Fruit fly (Drosophila melanogaster) whole organism, embryonic: Measurements from ENCODE around the gene Tsr1.

ENCODE experiments used
- Atf6 ChIP-seq: fragments of 200-800 bp; sonication (Bioruptor generic); IDR thresholded peaks from 2 replicates; pipeline ENCODE4 v1.3.6; 2022; ENCODE audit warnings: missing biosample characterization, missing genetic modification characterization
- Bdp1 ChIP-seq: fragments of 200-800 bp; sonication (Bioruptor generic); optimal IDR thresholded peaks from 3 replicates; lab custom pipeline; 2016; ENCODE audit warnings: missing biosample characterization, missing genetic modification characterization
- Bgb ChIP-seq: fragments of 200-800 bp; sonication (Bioruptor generic); IDR thresholded peaks from 2 replicates; pipeline ENCODE4 v1.3.6; 2022; ENCODE audit warnings: missing biosample characterization, missing genetic modification characterization; ENCODE audit not compliant: partially characterized antibody
- CG10959 ChIP-seq: fragments of 200-800 bp; sonication (Bioruptor generic); IDR thresholded peaks from 2 replicates; pipeline ENCODE4 v1.3.6; 2022; ENCODE audit warnings: missing biosample characterization, missing genetic modification characterization
- CG11093 ChIP-seq: fragments of 200-800 bp; sonication (Bioruptor generic); IDR thresholded peaks from 3 replicates; pipeline ENCODE4 v1.3.6; 2022; ENCODE audit warnings: missing biosample characterization, missing genetic modification characterization
- CG11723 ChIP-seq: fragments of 200-800 bp; sonication (Bioruptor generic); optimal IDR thresholded peaks from 2 replicates; lab custom pipeline; 2017; ENCODE audit warnings: missing biosample characterization, mild to moderate bottlenecking, missing genetic modification characterization
- CG1233 ChIP-seq: fragments of 200-800 bp; sonication (Bioruptor generic); optimal IDR thresholded peaks from 4 replicates; lab custom pipeline; 2018; ENCODE audit warnings: missing biosample characterization, mild to moderate bottlenecking, missing genetic modification characterization
- CG13287 ChIP-seq: fragments of 200-800 bp; sonication (Bioruptor generic); IDR thresholded peaks from 2 replicates; pipeline ENCODE4 v1.3.6; 2022; ENCODE audit warnings: missing biosample characterization, missing genetic modification characterization; ENCODE audit not compliant: partially characterized antibody
- CG14710 ChIP-seq: fragments of 200-800 bp; sonication (Bioruptor generic); optimal IDR thresholded peaks from 3 replicates; lab custom pipeline; 2019; ENCODE audit warnings: missing biosample characterization, mild to moderate bottlenecking, missing genetic modification characterization, moderate library complexity
- CG15479 ChIP-seq: fragments of 200-800 bp; sonication (Bioruptor generic); optimal IDR thresholded peaks from 3 replicates; lab custom pipeline; 2019; ENCODE audit warnings: missing biosample characterization, mild to moderate bottlenecking, missing genetic modification characterization, moderate library complexity
- CG16779 ChIP-seq: fragments of 200-800 bp; sonication (Bioruptor generic); IDR thresholded peaks from 2 replicates; pipeline ENCODE4 v1.3.6; 2022; ENCODE audit warnings: missing biosample characterization, missing genetic modification characterization
- CG18599 ChIP-seq: fragments of 200-800 bp; sonication (Bioruptor generic); optimal IDR thresholded peaks from 3 replicates; lab custom pipeline; 2017; ENCODE audit warnings: missing biosample characterization, missing genetic modification characterization, mild to moderate bottlenecking, moderate library complexity, missing genetic modification reagents
- CG2875 ChIP-seq: fragments of 200-800 bp; sonication (Bioruptor generic); optimal IDR thresholded peaks from 2 replicates; lab custom pipeline; 2017; ENCODE audit warnings: missing biosample characterization, mild to moderate bottlenecking, missing genetic modification characterization, missing genetic modification reagents
- CG32767 ChIP-seq: fragments of 200-800 bp; sonication (Bioruptor generic); IDR thresholded peaks from 2 replicates; pipeline ENCODE4 v1.3.6; 2022; ENCODE audit warnings: missing biosample characterization, missing genetic modification characterization
- CG3281 ChIP-seq: fragments of 200-800 bp; sonication (Bioruptor generic); optimal IDR thresholded peaks from 3 replicates; lab custom pipeline; 2017; ENCODE audit warnings: missing biosample characterization, mild to moderate bottlenecking, missing genetic modification characterization
- CG4404 ChIP-seq: fragments of 200-800 bp; sonication (Bioruptor generic); IDR thresholded peaks from 2 replicates; pipeline ENCODE4 v1.3.6; 2022; ENCODE audit warnings: missing biosample characterization, missing genetic modification characterization
- CG4854 ChIP-seq: fragments of 200-800 bp; sonication (Bioruptor generic); optimal IDR thresholded peaks from 2 replicates; lab custom pipeline; 2016; ENCODE audit warnings: missing biosample characterization, missing genetic modification characterization, inconsistent platforms
- CG6175 ChIP-seq: fragments of 200-800 bp; sonication (Bioruptor generic); IDR thresholded peaks from 3 replicates; pipeline ENCODE4 v1.3.6; 2022; ENCODE audit warnings: missing biosample characterization, missing genetic modification characterization
- CG6254 ChIP-seq: fragments of 200-800 bp; sonication (Bioruptor generic); optimal IDR thresholded peaks from 3 replicates; lab custom pipeline; 2017; ENCODE audit warnings: mild to moderate bottlenecking, missing biosample characterization, missing genetic modification reagents, missing genetic modification characterization
- CG7372 ChIP-seq: fragments of 200-800 bp; sonication (Bioruptor generic); IDR thresholded peaks from 2 replicates; pipeline ENCODE4 v1.3.6; 2022; ENCODE audit warnings: missing biosample characterization, missing genetic modification characterization
- CG7987 ChIP-seq: fragments of 200-800 bp; sonication (Bioruptor generic); optimal IDR thresholded peaks from 2 replicates; lab custom pipeline; 2018; ENCODE audit warnings: missing biosample characterization, mild to moderate bottlenecking, missing genetic modification characterization, moderate library complexity
- CG9797 ChIP-seq: fragments of 200-800 bp; sonication (Bioruptor generic); optimal IDR thresholded peaks from 3 replicates; lab custom pipeline; 2018; ENCODE audit warnings: missing biosample characterization, mild to moderate bottlenecking, missing genetic modification characterization
- CTCF ChIP-seq: fragments of 200-800 bp; sonication (Bioruptor generic); optimal IDR thresholded peaks from 2 replicates; lab custom pipeline; 2017; ENCODE audit warnings: missing biosample characterization, mild to moderate bottlenecking, missing genetic modification characterization, moderate library complexity
- CoRest ChIP-seq: fragments of 200-800 bp; sonication (Bioruptor generic); optimal IDR thresholded peaks from 3 replicates; lab custom pipeline; 2018; ENCODE audit warnings: missing biosample characterization, mild to moderate bottlenecking, missing genetic modification characterization, moderate library complexity
- Doc3 ChIP-seq: fragments of 200-800 bp; sonication (Bioruptor generic); IDR thresholded peaks from 3 replicates; pipeline ENCODE4 v1.3.6; 2022; ENCODE audit warnings: missing biosample characterization, missing genetic modification characterization; ENCODE audit not compliant: partially characterized antibody
- Dp ChIP-seq: fragments of 200-800 bp; sonication (Bioruptor generic); optimal IDR thresholded peaks from 2 replicates; lab custom pipeline; 2018; ENCODE audit warnings: missing biosample characterization, mild to moderate bottlenecking, missing genetic modification characterization, moderate library complexity
- HHEX ChIP-seq: fragments of 200-800 bp; sonication (Bioruptor generic); optimal IDR thresholded peaks from 3 replicates; lab custom pipeline; 2017; ENCODE audit warnings: missing biosample characterization, mild to moderate bottlenecking, missing genetic modification characterization, missing genetic modification reagents
- Hmx ChIP-seq: fragments of 200-800 bp; sonication (Bioruptor generic); optimal IDR thresholded peaks from 2 replicates; lab custom pipeline; 2016; ENCODE audit warnings: missing biosample characterization, missing genetic modification characterization
- Hr51 ChIP-seq, 2 experiments: fragments of 200-800 bp; sonication (Bioruptor generic); optimal IDR thresholded peaks; 2 replicates in 1 of 2; 3 replicates in 1 of 2; lab custom pipeline; 2016 to 2018; ENCODE audit warnings: missing biosample characterization in 2 of 2, missing genetic modification characterization in 2 of 2, mild to moderate bottlenecking in 1 of 2, moderate library complexity in 1 of 2
- Meics ChIP-seq: fragments of 200-800 bp; sonication (Bioruptor generic); optimal IDR thresholded peaks from 2 replicates; lab custom pipeline; 2017; ENCODE audit warnings: missing biosample characterization, mild to moderate bottlenecking, missing genetic modification characterization
- abd-A ChIP-seq: fragments of 200-800 bp; sonication (Bioruptor generic); optimal IDR thresholded peaks from 3 replicates; lab custom pipeline; 2019; ENCODE audit warnings: missing biosample characterization, mild to moderate bottlenecking, missing genetic modification characterization, moderate library complexity
- ato ChIP-seq: fragments of 200-800 bp; sonication (Bioruptor generic); IDR thresholded peaks from 2 replicates; pipeline ENCODE4 v1.3.6; 2022; ENCODE audit warnings: missing biosample characterization, missing genetic modification characterization; ENCODE audit not compliant: partially characterized antibody
- chinmo ChIP-seq: fragments of 200-800 bp; sonication (Bioruptor generic); IDR thresholded peaks from 4 replicates; pipeline ENCODE4 v1.3.6; 2022; ENCODE audit warnings: missing biosample characterization, missing genetic modification characterization; ENCODE audit not compliant: partially characterized antibody
- ci ChIP-seq: fragments of 200-800 bp; sonication (Bioruptor generic); IDR thresholded peaks from 3 replicates; pipeline ENCODE4 v1.3.6; 2022; ENCODE audit warnings: missing biosample characterization, missing genetic modification characterization
- dati ChIP-seq: fragments of 200-800 bp; sonication (Bioruptor generic); IDR thresholded peaks from 2 replicates; pipeline ENCODE4 v1.3.6; 2022; ENCODE audit warnings: missing biosample characterization, missing genetic modification characterization
- dysf ChIP-seq: fragments of 200-800 bp; sonication (Bioruptor generic); IDR thresholded peaks from 3 replicates; pipeline ENCODE4 v1.3.6; 2022; ENCODE audit warnings: missing biosample characterization, missing genetic modification characterization
- ewg ChIP-seq: fragments of 200-800 bp; sonication (Bioruptor generic); optimal IDR thresholded peaks from 3 replicates; lab custom pipeline; 2017; ENCODE audit warnings: mild to moderate bottlenecking, missing biosample characterization, missing genetic modification reagents, missing genetic modification characterization
- fd3F ChIP-seq: fragments of 200-800 bp; sonication (Bioruptor generic); optimal IDR thresholded peaks from 2 replicates; lab custom pipeline; 2018; ENCODE audit warnings: missing biosample characterization, mild to moderate bottlenecking, missing genetic modification characterization, moderate library complexity
- ftz-f1 ChIP-seq: fragments of 200-800 bp; sonication (Bioruptor generic); optimal IDR thresholded peaks from 2 replicates; lab custom pipeline; 2016; ENCODE audit warnings: missing biosample characterization, missing genetic modification characterization
- fu2 ChIP-seq: fragments of 200-800 bp; sonication (Bioruptor generic); optimal IDR thresholded peaks from 2 replicates; lab custom pipeline; 2016; ENCODE audit warnings: missing biosample characterization, missing genetic modification characterization
- gcm ChIP-seq: fragments of 200-800 bp; sonication (Bioruptor generic); optimal IDR thresholded peaks from 2 replicates; lab custom pipeline; 2019; ENCODE audit warnings: missing biosample characterization, mild to moderate bottlenecking, missing genetic modification characterization, moderate library complexity
- gcm2 ChIP-seq: fragments of 200-800 bp; sonication (Bioruptor generic); optimal IDR thresholded peaks from 2 replicates; lab custom pipeline; 2016; ENCODE audit warnings: missing biosample characterization, missing genetic modification characterization
- knrl ChIP-seq: fragments of 200-800 bp; sonication (Bioruptor generic); IDR thresholded peaks from 3 replicates; pipeline ENCODE4 v1.3.6; 2022; ENCODE audit warnings: missing biosample characterization, missing genetic modification characterization; ENCODE audit not compliant: partially characterized antibody
- maf-S ChIP-seq: fragments of 200-800 bp; sonication (Bioruptor generic); optimal IDR thresholded peaks from 2 replicates; lab custom pipeline; 2016; ENCODE audit warnings: missing biosample characterization, missing genetic modification characterization
- nau ChIP-seq: fragments of 200-800 bp; sonication (Bioruptor generic); optimal IDR thresholded peaks from 3 replicates; lab custom pipeline; 2017; ENCODE audit warnings: missing biosample characterization, mild to moderate bottlenecking, missing genetic modification characterization, missing genetic modification reagents
- prd ChIP-seq, 3 experiments: fragments of >200 bp in 2 of 3; fragments of 200-800 bp in 1 of 3; sonication (Bioruptor generic) in 1 of 3; optimal IDR thresholded peaks in 2 of 3; IDR thresholded peaks in 1 of 3; 2 replicates in 2 of 3; 3 replicates in 1 of 3; pipeline versions ENCODE4 v1.3.6 to Lab custom; 2017 to 2022; ENCODE audit warnings: missing biosample characterization in 1 of 3, missing genetic modification characterization in 1 of 3
- wek ChIP-seq: fragments of 200-800 bp; sonication (Bioruptor generic); optimal IDR thresholded peaks from 3 replicates; lab custom pipeline; 2018; ENCODE audit warnings: missing biosample characterization, mild to moderate bottlenecking, missing genetic modification characterization, moderate library complexity
- zen ChIP-seq: fragments of 200-800 bp; sonication (Bioruptor generic); optimal IDR thresholded peaks from 3 replicates; lab custom pipeline; 2018; ENCODE audit warnings: missing biosample characterization, mild to moderate bottlenecking, missing genetic modification characterization, moderate library complexity
- zen2 ChIP-seq: fragments of 200-800 bp; sonication (Bioruptor generic); IDR thresholded peaks from 3 replicates; pipeline ENCODE4 v1.3.6; 2022; ENCODE audit warnings: missing biosample characterization, missing genetic modification characterization; ENCODE audit not compliant: partially characterized antibody

Gene Tsr1

dm6 chr3L:21348983-21349432, 14.0 kb downstream of the Tsr1 start, which contains the start of gene ebd2 (continued):
- TF ChIP-seq nau (GFP tag; lab: Kevin White, UChicago) (no peak), zen (tag; lab: Kevin White, UChicago) (no peak), CG11723 (GFP tag; lab: Kevin White, UChicago) (peak; percentile 1), zen2 (GFP tag; lab: Robert Waterston, UW) (no peak), CG7987 (GFP tag; lab: Kevin White, UChicago) (no peak), CTCF (no peak), CG4854 (GFP tag; lab: Kevin White, UChicago) (no peak), Meics (GFP tag; lab: Kevin White, UChicago) (peak; percentile 44), CG1233 (GFP tag; lab: Kevin White, UChicago) (no peak), ftz-f1 (GFP tag; lab: Kevin White, UChicago) (peak; percentile 48), maf-S (GFP tag; lab: Kevin White, UChicago) (no peak), prd (optimal IDR thresholded peaks at IDR 0.05; lab: Kevin White, UChicago) (no peak), prd (GFP tag; IDR thresholded peaks at IDR 0.05; lab: Robert Waterston, UW) (no peak), ci (GFP tag; lab: Robert Waterston, UW) (no peak), Hr51 (GFP tag; optimal IDR thresholded peaks at IDR 0.05; lab: Kevin White, UChicago) (no peak), CG6175 (GFP tag; lab: Robert Waterston, UW) (peak; percentile 82; the same call in 2 of the 3 replicates), fd3F (no peak), CG32767 (GFP tag; lab: Robert Waterston, UW) (no peak), CG15479 (GFP tag; lab: Kevin White, UChicago) (no peak), CG10959 (GFP tag; lab: Robert Waterston, UW) (no peak), knrl (GFP tag; lab: Robert Waterston, UW) (no peak), dati (GFP tag; lab: Robert Waterston, UW) (no peak), CG4404 (GFP tag; lab: Robert Waterston, UW) (no peak), Hmx (no peak), ato (GFP tag; lab: Robert Waterston, UW) (no peak), CG7372 (GFP tag; lab: Robert Waterston, UW) (no peak), abd-A (tag; lab: Kevin White, UChicago) (no peak), fu2 (GFP tag; lab: Kevin White, UChicago) (no peak), CG11093 (GFP tag; lab: Robert Waterston, UW) (no peak), CG3281 (GFP tag; lab: Kevin White, UChicago) (peak; percentile 35), ewg (GFP tag; lab: Kevin White, UChicago) (no peak), dysf (GFP tag; lab: Robert Waterston, UW) (no peak), CG2875 (no peak), gcm2 (GFP tag; lab: Kevin White, UChicago) (no peak), Bgb (GFP tag; lab: Robert Waterston, UW) (0 out of 2 replicates have a peak, but pooled peaks have one; percentile 5), HHEX (no peak), CG14710 (tag; lab: Kevin White, UChicago) (no peak), CG6254 (GFP tag; lab: Kevin White, UChicago) (no peak), CG18599 (peak; percentile 67), Doc3 (GFP tag; lab: Robert Waterston, UW) (0 out of 3 replicates have a peak, but pooled peaks have one; percentile 26), CG16779 (GFP tag; lab: Robert Waterston, UW) (no peak), CG13287 (GFP tag; lab: Robert Waterston, UW) (peak; percentile 30; the same call in 1 of the 2 replicates), Atf6 (GFP tag; lab: Robert Waterston, UW) (peak; percentile 63), chinmo (GFP tag; lab: Robert Waterston, UW) (peak; percentile 91; the same call in 3 of the 4 replicates), CoRest (tag; lab: Kevin White, UChicago) (peak; percentile 6), Dp (no peak), CG9797 (no peak), wek (no peak), gcm (GFP tag; lab: Kevin White, UChicago) (no peak), Bdp1 (GFP tag; lab: Kevin White, UChicago) (no peak)
